Fruit fly (Drosophila melanogaster) whole organism, adult: ENCODE results near the gene bora.

Experiments used
- CG14711 ChIP-seq: fragments of 200-800 bp; sonication (Bioruptor generic); optimal IDR thresholded peaks from 2 replicates; lab custom pipeline; 2018; ENCODE audit warnings: missing biosample characterization, mild to moderate bottlenecking, missing genetic modification characterization, moderate library complexity
- CG1620 ChIP-seq: fragments of 200-800 bp; sonication (Bioruptor generic); optimal IDR thresholded peaks from 2 replicates; lab custom pipeline; 2016; ENCODE audit warnings: missing biosample characterization, missing genetic modification characterization
- CG5204 ChIP-seq: fragments of 200-800 bp; sonication (Bioruptor generic); optimal IDR thresholded peaks from 2 replicates; lab custom pipeline; 2016; ENCODE audit warnings: missing biosample characterization, missing genetic modification characterization
- CG7101 ChIP-seq: fragments of 200-800 bp; sonication (Bioruptor generic); optimal IDR thresholded peaks from 2 replicates; lab custom pipeline; 2018; ENCODE audit warnings: missing biosample characterization, mild to moderate bottlenecking, missing genetic modification characterization, moderate library complexity
- Crg-1 ChIP-seq: fragments of 200-800 bp; sonication (Bioruptor generic); optimal IDR thresholded peaks from 2 replicates; lab custom pipeline; 2016; ENCODE audit warnings: missing biosample characterization, missing genetic modification characterization
- Mnt ChIP-seq: fragments of 200-800 bp; sonication (Bioruptor generic); optimal IDR thresholded peaks from 2 replicates; lab custom pipeline; 2016; ENCODE audit warnings: missing biosample characterization, mild to moderate bottlenecking, missing genetic modification characterization
- bab1 ChIP-seq: fragments of 200-800 bp; sonication (Bioruptor generic); optimal IDR thresholded peaks from 3 replicates; lab custom pipeline; 2019; ENCODE audit warnings: missing biosample characterization, mild to moderate bottlenecking, missing genetic modification characterization, moderate library complexity
- cic ChIP-seq: fragments of 200-800 bp; sonication (Bioruptor generic); optimal IDR thresholded peaks from 2 replicates; lab custom pipeline; 2017; ENCODE audit warnings: missing biosample characterization, mild to moderate bottlenecking, missing genetic modification characterization, moderate library complexity
- cnc ChIP-seq, 2 experiments: fragments of >200 bp; optimal IDR thresholded peaks; 2 replicates each; lab custom pipeline; 2017
- kay ChIP-seq: fragments of 200-800 bp; sonication (Bioruptor generic); peaks from one replicate; lab custom pipeline; 2016; ENCODE audit warnings: missing biosample characterization, missing genetic modification characterization, borderline replicate concordance
- ovo ChIP-seq: fragments of 200-800 bp; sonication (Bioruptor generic); optimal IDR thresholded peaks from 2 replicates; lab custom pipeline; 2016; ENCODE audit warnings: missing biosample characterization, missing genetic modification characterization
- pad ChIP-seq: fragments of 200-800 bp; sonication (Bioruptor generic); optimal IDR thresholded peaks from 3 replicates; lab custom pipeline; 2017; ENCODE audit warnings: missing biosample characterization, missing genetic modification characterization, mild to moderate bottlenecking, moderate library complexity, missing genetic modification reagents
- tj ChIP-seq: fragments of 200-800 bp; sonication (Bioruptor generic); optimal IDR thresholded peaks from 3 replicates; lab custom pipeline; 2017; ENCODE audit warnings: missing biosample characterization, mild to moderate bottlenecking, missing genetic modification characterization, moderate library complexity

dm6 chr3L:18636782-18637181, 14.3 kb downstream of the bora start:
- TF ChIP-seq CG14711 (no peak), bab1 (GFP tag; lab: Kevin White, UChicago) (no peak), cnc (optimal IDR thresholded peaks at IDR 0.05; lab: Kevin White, UChicago) (no peak), ovo (GFP tag; lab: Kevin White, UChicago) (no peak), Mnt (no peak), CG5204 (no peak), tj (GFP tag; lab: Kevin White, UChicago) (no peak), CG1620 (GFP tag; lab: Kevin White, UChicago) (no peak), cic (GFP tag; lab: Kevin White, UChicago) (no peak), CG7101 (tag; lab: Kevin White, UChicago) (no peak), Crg-1 (no peak), pad (GFP tag; lab: Kevin White, UChicago) (no peak), kay (GFP tag; lab: Kevin White, UChicago) (no peak)
